Fruit fly (Drosophila melanogaster) whole organism, embryonic: ENCODE results near the gene Rbf2.
A peak's percentile ranks its signal among the peaks of the same experiment; 100 is the strongest.

Source experiments
- Asciz ChIP-seq: fragments of 200-800 bp; sonication (Bioruptor generic); optimal IDR thresholded peaks from 2 replicates; lab custom pipeline; 2017; ENCODE audit warnings: missing biosample characterization, mild to moderate bottlenecking, missing genetic modification characterization, missing genetic modification reagents
- Atf-2 ChIP-seq: fragments of 200-800 bp; sonication (Bioruptor generic); optimal IDR thresholded peaks from 2 replicates; lab custom pipeline; 2016; ENCODE audit warnings: missing biosample characterization, missing genetic modification characterization
- Bteb2 ChIP-seq: fragments of 200-800 bp; sonication (Bioruptor generic); optimal IDR thresholded peaks from 2 replicates; lab custom pipeline; 2016; ENCODE audit warnings: missing biosample characterization, missing genetic modification characterization
- CG10431 ChIP-seq: fragments of 200-800 bp; sonication (Bioruptor generic); optimal IDR thresholded peaks from 3 replicates; lab custom pipeline; 2018; ENCODE audit warnings: missing biosample characterization, mild to moderate bottlenecking, missing genetic modification characterization
- CG10543 ChIP-seq: fragments of 200-800 bp; sonication (Bioruptor generic); optimal IDR thresholded peaks from 3 replicates; lab custom pipeline; 2017; ENCODE audit warnings: missing biosample characterization, mild to moderate bottlenecking, missing genetic modification characterization, moderate library complexity
- CG12219 ChIP-seq: fragments of 200-800 bp; sonication (Bioruptor generic); optimal IDR thresholded peaks from 3 replicates; lab custom pipeline; 2018; ENCODE audit warnings: missing biosample characterization, mild to moderate bottlenecking, missing genetic modification characterization
- CG13424 ChIP-seq: fragments of 200-800 bp; sonication (Bioruptor generic); optimal IDR thresholded peaks from 2 replicates; lab custom pipeline; 2019; ENCODE audit warnings: missing biosample characterization, mild to moderate bottlenecking, missing genetic modification characterization, moderate library complexity
- CG13624 ChIP-seq: fragments of 200-800 bp; sonication (Bioruptor generic); optimal IDR thresholded peaks from 2 replicates; lab custom pipeline; 2016; ENCODE audit warnings: missing biosample characterization, missing genetic modification characterization
- CG13894 ChIP-seq: fragments of 200-800 bp; sonication (Bioruptor generic); optimal IDR thresholded peaks from 3 replicates; lab custom pipeline; 2018; ENCODE audit warnings: missing biosample characterization, mild to moderate bottlenecking, missing genetic modification characterization, moderate library complexity
- CG1529 ChIP-seq: fragments of 200-800 bp; sonication (Bioruptor generic); optimal IDR thresholded peaks from 3 replicates; lab custom pipeline; 2018; ENCODE audit warnings: missing biosample characterization, missing genetic modification characterization
- CG1603 ChIP-seq: fragments of 200-800 bp; sonication (Bioruptor generic); optimal IDR thresholded peaks from 2 replicates; lab custom pipeline; 2019; ENCODE audit warnings: missing biosample characterization, mild to moderate bottlenecking, missing genetic modification characterization, moderate library complexity
- CG1647 ChIP-seq: fragments of 200-800 bp; sonication (Bioruptor generic); optimal IDR thresholded peaks from 3 replicates; lab custom pipeline; 2016; ENCODE audit warnings: missing biosample characterization, missing genetic modification characterization
- CG16815 ChIP-seq: fragments of 200-800 bp; sonication (Bioruptor generic); optimal IDR thresholded peaks from 3 replicates; lab custom pipeline; 2017; ENCODE audit warnings: missing biosample characterization, mild to moderate bottlenecking, missing genetic modification characterization
- CG17385 ChIP-seq: fragments of 200-800 bp; sonication (Bioruptor generic); optimal IDR thresholded peaks from 3 replicates; lab custom pipeline; 2018; ENCODE audit warnings: missing biosample characterization, mild to moderate bottlenecking, missing genetic modification characterization
- CG2678 ChIP-seq: fragments of 200-800 bp; sonication (Bioruptor generic); optimal IDR thresholded peaks from 3 replicates; lab custom pipeline; 2019; ENCODE audit warnings: missing biosample characterization, mild to moderate bottlenecking, missing genetic modification characterization, moderate library complexity
- CG33213 ChIP-seq: fragments of 200-800 bp; sonication (Bioruptor generic); optimal IDR thresholded peaks from 3 replicates; lab custom pipeline; 2016; ENCODE audit warnings: missing biosample characterization, missing genetic modification characterization
- CG34224 ChIP-seq: fragments of 200-800 bp; sonication (Bioruptor generic); IDR thresholded peaks from 3 replicates; pipeline ENCODE4 v1.3.6; 2022; ENCODE audit warnings: missing biosample characterization, missing genetic modification characterization; ENCODE audit not compliant: partially characterized antibody
- CG4617 ChIP-seq: fragments of 200-800 bp; sonication (Bioruptor generic); optimal IDR thresholded peaks from 3 replicates; lab custom pipeline; 2016; ENCODE audit warnings: missing biosample characterization, missing genetic modification characterization, borderline replicate concordance
- CG4707 ChIP-seq: fragments of 200-800 bp; sonication (Bioruptor generic); optimal IDR thresholded peaks from 2 replicates; lab custom pipeline; 2018; ENCODE audit warnings: missing biosample characterization, mild to moderate bottlenecking, missing genetic modification characterization, moderate library complexity
- CG7987 ChIP-seq: fragments of 200-800 bp; sonication (Bioruptor generic); optimal IDR thresholded peaks from 2 replicates; lab custom pipeline; 2018; ENCODE audit warnings: missing biosample characterization, mild to moderate bottlenecking, missing genetic modification characterization, moderate library complexity
- CG8478 ChIP-seq: fragments of >200 bp; optimal IDR thresholded peaks from 2 replicates; lab custom pipeline; 2018
- CHES-1-like ChIP-seq: fragments of 200-800 bp; sonication (Bioruptor generic); optimal IDR thresholded peaks from 2 replicates; lab custom pipeline; 2016; ENCODE audit warnings: missing biosample characterization, missing genetic modification characterization
- CoRest ChIP-seq: fragments of 200-800 bp; sonication (Bioruptor generic); optimal IDR thresholded peaks from 3 replicates; lab custom pipeline; 2018; ENCODE audit warnings: missing biosample characterization, mild to moderate bottlenecking, missing genetic modification characterization, moderate library complexity
- Dad ChIP-seq: fragments of 200-800 bp; sonication (Bioruptor generic); optimal IDR thresholded peaks from 3 replicates; lab custom pipeline; 2016; ENCODE audit warnings: missing biosample characterization, missing genetic modification characterization
- Dip3 ChIP-seq: fragments of 200-800 bp; sonication (Bioruptor generic); optimal IDR thresholded peaks from 3 replicates; lab custom pipeline; 2016; ENCODE audit warnings: missing biosample characterization, missing genetic modification characterization
- ERR ChIP-seq: fragments of 200-800 bp; sonication (Bioruptor generic); optimal IDR thresholded peaks from 2 replicates; lab custom pipeline; 2016; ENCODE audit warnings: missing biosample characterization, missing genetic modification characterization
- HmgZ ChIP-seq: fragments of 200-800 bp; sonication (Bioruptor generic); optimal IDR thresholded peaks from 2 replicates; lab custom pipeline; 2018; ENCODE audit warnings: missing biosample characterization, mild to moderate bottlenecking, missing genetic modification characterization
- MESR4 ChIP-seq: fragments of 200-800 bp; sonication (Bioruptor generic); optimal IDR thresholded peaks from 2 replicates; lab custom pipeline; 2018; ENCODE audit warnings: missing biosample characterization, mild to moderate bottlenecking, missing genetic modification characterization, moderate library complexity
- Max ChIP-seq: fragments of 200-800 bp; sonication (Bioruptor generic); optimal IDR thresholded peaks from 2 replicates; lab custom pipeline; 2016; ENCODE audit warnings: missing biosample characterization, mild to moderate bottlenecking, missing genetic modification characterization
- Mrtf ChIP-seq: fragments of 200-800 bp; sonication (Bioruptor generic); IDR thresholded peaks from 3 replicates; pipeline ENCODE4 v1.3.6; 2022; ENCODE audit warnings: missing biosample characterization, missing genetic modification characterization
- NK7.1 ChIP-seq: fragments of 200-800 bp; sonication (Bioruptor generic); optimal IDR thresholded peaks from 3 replicates; lab custom pipeline; 2016; ENCODE audit warnings: missing biosample characterization, missing genetic modification characterization
- Ravus ChIP-seq: fragments of 200-800 bp; sonication (Bioruptor generic); IDR thresholded peaks from 2 replicates; pipeline ENCODE4 v1.3.6; 2022; ENCODE audit warnings: missing biosample characterization, missing genetic modification characterization
- Sry-β ChIP-seq: fragments of 200-800 bp; sonication (Bioruptor generic); optimal IDR thresholded peaks from 2 replicates; lab custom pipeline; 2018; ENCODE audit warnings: missing biosample characterization, mild to moderate bottlenecking, missing genetic modification characterization, moderate library complexity
- Ssrp ChIP-seq: fragments of 200-800 bp; sonication (Bioruptor generic); optimal IDR thresholded peaks from 2 replicates; lab custom pipeline; 2018; ENCODE audit warnings: missing biosample characterization, mild to moderate bottlenecking, missing genetic modification characterization, moderate library complexity
- abd-A ChIP-seq: fragments of 200-800 bp; sonication (Bioruptor generic); optimal IDR thresholded peaks from 3 replicates; lab custom pipeline; 2019; ENCODE audit warnings: missing biosample characterization, mild to moderate bottlenecking, missing genetic modification characterization, moderate library complexity
- bigmax ChIP-seq: fragments of 200-800 bp; sonication (Bioruptor generic); optimal IDR thresholded peaks from 2 replicates; lab custom pipeline; 2018; ENCODE audit warnings: missing biosample characterization, mild to moderate bottlenecking, missing genetic modification characterization
- br ChIP-seq: fragments of >200 bp; optimal IDR thresholded peaks from 2 replicates; lab custom pipeline; 2017
- crp ChIP-seq, 2 experiments: fragments of 200-800 bp; sonication (Bioruptor generic); optimal IDR thresholded peaks; 2 replicates in 1 of 2; 3 replicates in 1 of 2; lab custom pipeline; 2017; ENCODE audit warnings: missing biosample characterization in 2 of 2, missing genetic modification characterization in 2 of 2, mild to moderate bottlenecking in 1 of 2, moderate library complexity in 1 of 2
- esg ChIP-seq: fragments of 200-800 bp; sonication (Bioruptor generic); conservative IDR thresholded peaks from 2 replicates; pipeline ENCODE4 v1.3.6; 2022; ENCODE audit warnings: missing biosample characterization, missing genetic modification characterization
- ewg ChIP-seq: fragments of 200-800 bp; sonication (Bioruptor generic); optimal IDR thresholded peaks from 3 replicates; lab custom pipeline; 2017; ENCODE audit warnings: mild to moderate bottlenecking, missing biosample characterization, missing genetic modification reagents, missing genetic modification characterization
- gcm2 ChIP-seq: fragments of 200-800 bp; sonication (Bioruptor generic); optimal IDR thresholded peaks from 2 replicates; lab custom pipeline; 2016; ENCODE audit warnings: missing biosample characterization, missing genetic modification characterization
- insv ChIP-seq, 2 experiments: fragments of 200-800 bp; sonication (Bioruptor generic); optimal IDR thresholded peaks; 3 replicates each; lab custom pipeline; 2016 to 2018; ENCODE audit warnings: missing biosample characterization in 2 of 2, missing genetic modification characterization in 2 of 2
- kni ChIP-seq: fragments of 200-800 bp; sonication (Bioruptor generic); optimal IDR thresholded peaks from 3 replicates; lab custom pipeline; 2017; ENCODE audit warnings: mild to moderate bottlenecking, missing biosample characterization, missing genetic modification reagents, missing genetic modification characterization
- pb ChIP-seq: fragments of 200-800 bp; sonication (Bioruptor generic); optimal IDR thresholded peaks from 3 replicates; lab custom pipeline; 2016; ENCODE audit warnings: missing biosample characterization, missing genetic modification characterization
- pzg ChIP-seq: fragments of 200-800 bp; sonication (Bioruptor generic); optimal IDR thresholded peaks from 3 replicates; lab custom pipeline; 2018; ENCODE audit warnings: missing biosample characterization, mild to moderate bottlenecking, missing genetic modification characterization, moderate library complexity
- repo ChIP-seq: fragments of 200-800 bp; sonication (Bioruptor generic); optimal IDR thresholded peaks from 2 replicates; lab custom pipeline; 2016; ENCODE audit warnings: missing biosample characterization, missing genetic modification characterization
- rib ChIP-seq: fragments of 200-800 bp; sonication (Bioruptor generic); IDR thresholded peaks from 2 replicates; pipeline ENCODE4 v1.3.6; 2022; ENCODE audit warnings: missing biosample characterization, missing genetic modification characterization
- seq ChIP-seq: fragments of 200-800 bp; sonication (Bioruptor generic); IDR thresholded peaks from 2 replicates; pipeline ENCODE4 v1.3.6; 2022; ENCODE audit warnings: missing biosample characterization, missing genetic modification characterization
- sug ChIP-seq: fragments of 200-800 bp; optimal IDR thresholded peaks from 2 replicates; lab custom pipeline; 2019; ENCODE audit warnings: missing biosample characterization, mild to moderate bottlenecking, missing genetic modification characterization, moderate library complexity
- tll ChIP-seq, 2 experiments: fragments of 200-800 bp in 1 of 2; fragments of >200 bp in 1 of 2; sonication (Bioruptor generic) in 1 of 2; optimal IDR thresholded peaks; 2 replicates each; lab custom pipeline; 2017 to 2019; ENCODE audit warnings: missing biosample characterization in 2 of 2, missing genetic modification characterization in 2 of 2, mild to moderate bottlenecking in 1 of 2, moderate library complexity in 1 of 2
- yki ChIP-seq: fragments of >200 bp; optimal IDR thresholded peaks from 3 replicates; lab custom pipeline; 2018

Gene Rbf2

dm6 chr3R:15973488-15973975 lies 8.3 kb downstream of the Rbf2 start (continued):
- no peak for TF ChIP-seq Dad (GFP tag; lab: Kevin White, UChicago)
- TF ChIP-seq Dip3: peak; percentile 69
- no peak for TF ChIP-seq crp (GFP tag; optimal IDR thresholded peaks at IDR 0.05; lab: Kevin White, UChicago)
- TF ChIP-seq CG8478 (lab: Kevin White, UChicago): peak; percentile 68
- TF ChIP-seq CG1603 (tag; lab: Kevin White, UChicago): peak; percentile 0
- no peak for TF ChIP-seq Sry-β (GFP tag; lab: Kevin White, UChicago)
- TF ChIP-seq rib (GFP tag; lab: Robert Waterston, UW): no peak
- peak; percentile 100 for TF ChIP-seq ewg
- TF ChIP-seq gcm2: no peak
- peak; percentile 51 for TF ChIP-seq CG13624 (GFP tag; lab: Kevin White, UChicago)
- no peak for TF ChIP-seq Mrtf
- TF ChIP-seq CG10431 (GFP tag; lab: Kevin White, UChicago): peak; percentile 32
- no peak for TF ChIP-seq bigmax (GFP tag; lab: Kevin White, UChicago)
- no peak for TF ChIP-seq CG33213 (GFP tag; lab: Kevin White, UChicago)
- peak; percentile 39 for TF ChIP-seq repo
- no peak for TF ChIP-seq Asciz (GFP tag; lab: Kevin White, UChicago)
- TF ChIP-seq CG4707 (GFP tag; lab: Kevin White, UChicago): peak; percentile 10
- no peak for TF ChIP-seq esg (GFP tag; lab: Robert Waterston, UW)
- TF ChIP-seq Ssrp: no peak
- TF ChIP-seq HmgZ (tag; lab: Kevin White, UChicago): no peak
- no peak for TF ChIP-seq CG13424 (tag; lab: Kevin White, UChicago)
- TF ChIP-seq CoRest (tag; lab: Kevin White, UChicago): no peak
- TF ChIP-seq CG10543 (GFP tag; lab: Kevin White, UChicago): peak; percentile 69
- TF ChIP-seq br (lab: Kevin White, UChicago): no peak
- peak; percentile 82 for TF ChIP-seq kni (GFP tag; lab: Kevin White, UChicago)
- no peak for TF ChIP-seq CG16815
- peak; percentile 84 for TF ChIP-seq yki (lab: Kevin White, UChicago)
- TF ChIP-seq seq (GFP tag; lab: Robert Waterston, UW): no peak
- peak; percentile 72 for TF ChIP-seq CHES-1-like (GFP tag; lab: Kevin White, UChicago)
- no peak for TF ChIP-seq NK7.1 (GFP tag; lab: Kevin White, UChicago)
- TF ChIP-seq Ravus (GFP tag; lab: Robert Waterston, UW): no peak
- peak; percentile 78 for TF ChIP-seq ERR (GFP tag; lab: Kevin White, UChicago)
- peak in 1 of 2 experiments; percentile 55 for TF ChIP-seq insv (GFP tag; optimal IDR thresholded peaks at IDR 0.05; lab: Kevin White, UChicago)
- TF ChIP-seq CG1647: no peak
- TF ChIP-seq pzg (GFP tag; lab: Kevin White, UChicago): peak; percentile 21
- peak; percentile 94 for TF ChIP-seq abd-A (tag; lab: Kevin White, UChicago)
- peak; percentile 49 for TF ChIP-seq sug (tag; lab: Kevin White, UChicago)
- TF ChIP-seq Max (GFP tag; lab: Kevin White, UChicago): peak; percentile 43
- TF ChIP-seq Bteb2 (GFP tag; lab: Kevin White, UChicago): no peak
- TF ChIP-seq CG34224: no peak
- TF ChIP-seq CG2678 (tag; lab: Kevin White, UChicago): no peak
- peak in 1 of 2 experiments; percentile 37 for TF ChIP-seq tll (GFP tag; optimal IDR thresholded peaks at IDR 0.05; lab: Kevin White, UChicago)
- peak; percentile 84 for TF ChIP-seq CG17385 (GFP tag; lab: Kevin White, UChicago)
- TF ChIP-seq MESR4: peak; percentile 76
- peak; percentile 74 for TF ChIP-seq CG13894 (tag; lab: Kevin White, UChicago)
- TF ChIP-seq CG7987: peak; percentile 62
- TF ChIP-seq Atf-2: no peak
- no peak for TF ChIP-seq CG12219 (GFP tag; lab: Kevin White, UChicago)
- TF ChIP-seq CG1529 (GFP tag; lab: Kevin White, UChicago): no peak
- TF ChIP-seq CG4617: peak; percentile 98
- TF ChIP-seq pb (GFP tag; lab: Kevin White, UChicago): peak; percentile 52
